Fruit fly (Drosophila melanogaster): ENCODE results near the gene sens-2.

Gene sens-2

DNA sequence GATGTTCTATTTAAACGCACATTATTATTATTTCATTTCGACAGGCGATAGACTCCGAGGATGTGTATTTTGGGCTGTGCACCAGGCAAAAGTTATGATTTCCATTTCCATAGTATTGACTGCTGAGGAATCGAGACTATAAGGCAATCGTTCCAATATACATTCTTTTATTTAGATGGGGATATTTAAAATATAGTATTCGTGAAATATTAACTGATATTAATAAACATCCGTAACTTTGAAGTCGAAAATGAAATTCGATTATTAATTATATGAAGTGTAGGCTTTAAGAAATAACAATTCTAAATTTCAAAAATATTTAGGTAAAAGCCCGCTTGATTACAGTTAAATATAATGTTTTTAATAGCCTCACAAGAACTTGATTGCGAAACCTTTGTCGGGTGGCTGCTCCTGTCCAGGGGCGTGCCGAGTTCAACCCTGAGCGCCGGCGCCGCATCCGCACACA, 8.6 kb downstream of the sens-2 start (continued):
- TF ChIP-seq CG18764 (GFP tag; optimal IDR thresholded peaks at IDR 0.05) (no peak), unpg (GFP tag; optimal IDR thresholded peaks at IDR 0.05) (peak; percentile 26), CG4360 (GFP tag; IDR thresholded peaks at IDR 0.05) (no peak), ewg (GFP tag; optimal IDR thresholded peaks at IDR 0.05) (peak; percentile 41), CG1832 (GFP tag; optimal IDR thresholded peaks at IDR 0.05) (no peak), Usf (GFP tag; optimal IDR thresholded peaks at IDR 0.05) (peak; percentile 16), Bdp1 (GFP tag; optimal IDR thresholded peaks at IDR 0.05) (no peak), CG14965 (GFP tag; optimal IDR thresholded peaks at IDR 0.05; ENCODE audit: borderline replicate concordance) (no peak), CG10462 (GFP tag; optimal IDR thresholded peaks at IDR 0.05) (peak; percentile 17), Dbx (GFP tag; IDR thresholded peaks at IDR 0.05) (no peak), CG15479 (GFP tag; optimal IDR thresholded peaks at IDR 0.05) (peak; percentile 34), gro (GFP tag; optimal IDR thresholded peaks at IDR 0.05) (no peak), twi (tag; optimal IDR thresholded peaks at IDR 0.05) (peak; percentile 74), Poxn (GFP tag; IDR thresholded peaks at IDR 0.05) (no peak), nom (GFP tag; optimal IDR thresholded peaks at IDR 0.05) (no peak), CG42726 (GFP tag; IDR thresholded peaks at IDR 0.05; ENCODE audit: partially characterized antibody) (no peak), shn (GFP tag; optimal IDR thresholded peaks at IDR 0.05) (no peak), run (tag; optimal IDR thresholded peaks at IDR 0.05) (no peak), CG6654 (GFP tag; optimal IDR thresholded peaks at IDR 0.05) (no peak), wor (GFP tag; IDR thresholded peaks at IDR 0.05) (no peak), CG16815 (GFP tag; optimal IDR thresholded peaks at IDR 0.05) (peak; percentile 34), Xbp1 (GFP tag; optimal IDR thresholded peaks at IDR 0.05) (peak; percentile 22), tx (GFP tag; optimal IDR thresholded peaks at IDR 0.05) (no peak), CG7928 (GFP tag; optimal IDR thresholded peaks at IDR 0.05) (no peak), crc (GFP tag; optimal IDR thresholded peaks at IDR 0.05) (no peak), CG1602 (GFP tag; optimal IDR thresholded peaks at IDR 0.05) (peak; percentile 50), fd96Cb (tag; optimal IDR thresholded peaks at IDR 0.05) (peak; percentile 52), CG11560 (tag; IDR thresholded peaks at IDR 0.05) (no peak), lmd (GFP tag; IDR thresholded peaks at IDR 0.05) (peak; percentile 24; the same call in 1 of the 2 replicates), CG14441 (GFP tag; IDR thresholded peaks at IDR 0.05) (no peak), chif (GFP tag; optimal IDR thresholded peaks at IDR 0.05) (peak in 1 of 2 experiments; percentile 9), CG9215 (GFP tag; IDR thresholded peaks at IDR 0.05) (no peak), pros (GFP tag; optimal IDR thresholded peaks at IDR 0.05) (no peak), amos (GFP tag; IDR thresholded peaks at IDR 0.05; ENCODE audit: partially characterized antibody) (no peak), klu (GFP tag; IDR thresholded peaks at IDR 0.05) (no peak), abd-A (tag; optimal IDR thresholded peaks at IDR 0.05) (no peak), phol (tag; optimal IDR thresholded peaks at IDR 0.05) (peak; percentile 66), chn (GFP tag; optimal IDR thresholded peaks at IDR 0.05) (no peak), CG12236 (GFP tag; optimal IDR thresholded peaks at IDR 0.05) (no peak), Sry-β (GFP tag; optimal IDR thresholded peaks at IDR 0.05) (no peak), Nf-YC (tag; optimal IDR thresholded peaks at IDR 0.05) (peak; percentile 30), Antp (GFP tag; optimal IDR thresholded peaks at IDR 0.05) (no peak), CG4282 (GFP tag; optimal IDR thresholded peaks at IDR 0.05) (no peak), Atf-2 (GFP tag; optimal IDR thresholded peaks at IDR 0.05) (no peak), Ravus (GFP tag; IDR thresholded peaks at IDR 0.05) (no peak), CG13424 (tag; optimal IDR thresholded peaks at IDR 0.05) (peak; percentile 72), sc (optimal IDR thresholded peaks at IDR 0.05) (no peak), sc (GFP tag; optimal IDR thresholded peaks at IDR 0.05) (peak; percentile 58), Jarid2 (GFP tag; optimal IDR thresholded peaks at IDR 0.05) (no peak), pho (GFP tag; optimal IDR thresholded peaks at IDR 0.05) (no peak), repo (GFP tag; optimal IDR thresholded peaks at IDR 0.05) (no peak), tin (GFP tag; optimal IDR thresholded peaks at IDR 0.05) (peak; percentile 50)

All from whole organism, embryonic.